Fruit fly (Drosophila melanogaster) whole organism, larva: Measurements from ENCODE around the gene gdl.
A peak's percentile ranks its signal among the peaks of the same experiment; 100 is the strongest.

Source experiments
- noc ChIP-seq: fragments of 200-800 bp; sonication (Bioruptor generic); optimal IDR thresholded peaks from 3 replicates; lab custom pipeline; 2019; ENCODE audit warnings: missing biosample characterization, mild to moderate bottlenecking, missing genetic modification characterization, moderate library complexity

Gene gdl

dm6 chr3L:15538582-15539490 lies 29.6 kb downstream of the gdl start:
- TF ChIP-seq noc: peak; percentile 20

- no peak for TF ChIP-seq noc
Measured at dm6 chr3L:15539903-15540409, 30.7 kb downstream of the gdl start.

dm6 chr3L:15540682-15541081 lies 31.4 kb downstream of the gdl start:
- TF ChIP-seq noc: no peak

- TF ChIP-seq noc: no peak
Measured at dm6 chr3L:15541281-15541680, 32.0 kb downstream of the gdl start.

dm6 chr3L:15543049-15543448 lies 33.8 kb downstream of the gdl start:
- no peak for TF ChIP-seq noc

- TF ChIP-seq noc: no peak
Measured at dm6 chr3L:15543467-15543866, 34.2 kb downstream of the gdl start.

dm6 chr3L:15544455-15545415 lies 35.5 kb downstream of the gdl start:
- no peak for TF ChIP-seq noc

dm6 chr3L:15547187-15547790 lies 38.0 kb downstream of the gdl start:
- TF ChIP-seq noc: no peak

- peak; percentile 9 for TF ChIP-seq noc
Measured at dm6 chr3L:15548843-15549242, 39.6 kb downstream of the gdl start.

dm6 chr3L:15553993-15554644 lies 44.9 kb downstream of the gdl start, which contains the start of gene AGO2:
TSS of gene AGO2 (plus strand) at chr3L:15554113.
- no peak for TF ChIP-seq noc
